Fruit fly (Drosophila melanogaster) whole organism, wandering third instar larva: ENCODE data around the gene Dpp10.

Source experiments
- GATAd ChIP-seq: sonication (Bioruptor generic); optimal IDR thresholded peaks from 2 replicates; lab custom pipeline; 2016; ENCODE audit warnings: missing biosample characterization, missing genetic modification characterization
- foxo ChIP-seq, 2 experiments: fragments of 200-800 bp; sonication (Bioruptor generic); optimal IDR thresholded peaks; 2 replicates in 1 of 2; 3 replicates in 1 of 2; lab custom pipeline; 2016 to 2017; ENCODE audit warnings: missing biosample characterization in 2 of 2, missing genetic modification characterization in 2 of 2

dm6 chr2L:6621600-6621999, 20.7 kb upstream of the Dpp10 start, which contains the start of gene DIP-iota:
- TF ChIP-seq foxo (GFP tag; optimal IDR thresholded peaks at IDR 0.05; lab: Kevin White, UChicago), result no peak
- TF ChIP-seq GATAd (GFP tag; lab: Kevin White, UChicago), result no peak
